Fruit fly (Drosophila melanogaster): ENCODE data around the gene bsk.

dm6 chr2L:10249655-10250202 is 572 bp downstream of the bsk start:
- TF ChIP-seq Hr83 (GFP tag; optimal IDR thresholded peaks at IDR 0.05; ENCODE audit: poor library complexity, severe bottlenecking) (no peak), CG32264 (GFP tag; optimal IDR thresholded peaks at IDR 0.05) (no peak), psq (GFP tag; optimal IDR thresholded peaks at IDR 0.05) (no peak), Sp1 (GFP tag; optimal IDR thresholded peaks at IDR 0.05) (no peak), dmrt93B (GFP tag; optimal IDR thresholded peaks at IDR 0.05) (no peak), usp (GFP tag; optimal IDR thresholded peaks at IDR 0.05) (no peak), OdsH (GFP tag; optimal IDR thresholded peaks at IDR 0.05) (no peak), Myc (optimal IDR thresholded peaks at IDR 0.05) (no peak)
